Worm (Caenorhabditis elegans): ENCODE results near the gene T06C12.14.

T06C12.14 gene

ce11 chrV:15863042-15863441, 36.8 kb upstream of the T06C12.14 start, which contains the start of gene srh-299:
Gene srh-299, plus strand, starts transcription at chrV:15863342.
- TF ChIP-seq gei-17 (GFP tag; optimal IDR thresholded peaks at IDR 0.05) (no peak), F55B11.4 (tag; optimal IDR thresholded peaks at IDR 0.05; ENCODE audit: borderline replicate concordance, insufficient read depth) (no peak)

ce11 chrV:15865839-15866238, 34.0 kb upstream of the T06C12.14 start, which contains the start of gene srh-293:
Gene srh-293, plus strand, starts transcription at chrV:15866139.
- TF ChIP-seq Y56A3A.18 (GFP tag; IDR thresholded peaks at IDR 0.05) = no peak
- no peak for TF ChIP-seq snpc-4 (GFP tag; optimal IDR thresholded peaks at IDR 0.05)
- no peak for TF ChIP-seq snpc-4 (tag; optimal IDR thresholded peaks at IDR 0.05)
- TF ChIP-seq ets-4 (GFP tag; optimal IDR thresholded peaks at IDR 0.05) = no peak
- no peak for TF ChIP-seq pha-4 (tag; optimal IDR thresholded peaks at IDR 0.05)
- TF ChIP-seq xnd-1 (tag; optimal IDR thresholded peaks at IDR 0.05) = no peak
- TF ChIP-seq ztf-3 (GFP tag; optimal IDR thresholded peaks at IDR 0.05) = no peak
- TF ChIP-seq ztf-22 (GFP tag; optimal IDR thresholded peaks at IDR 0.05) = no peak
- no peak for TF ChIP-seq ama-1 (optimal IDR thresholded peaks at IDR 0.05)
- TF ChIP-seq ama-1 (GFP tag; optimal IDR thresholded peaks at IDR 0.05) = no peak
- no peak for TF ChIP-seq sdz-38 (tag; optimal IDR thresholded peaks at IDR 0.05)
- no peak for TF ChIP-seq somi-1 (GFP tag; optimal IDR thresholded peaks at IDR 0.05)
- no peak for TF ChIP-seq hrde-1 (tag; optimal IDR thresholded peaks at IDR 0.05; ENCODE audit: borderline replicate concordance)
- TF ChIP-seq dpl-1 (GFP tag; optimal IDR thresholded peaks at IDR 0.05) = no peak
- no peak for TF ChIP-seq ceh-40 (GFP tag; IDR thresholded peaks at IDR 0.05)
- no peak for TF ChIP-seq let-607 (tag; optimal IDR thresholded peaks at IDR 0.05)
- TF ChIP-seq atf-7 (tag; optimal IDR thresholded peaks at IDR 0.05) = no peak
- TF ChIP-seq mel-28 (tag; optimal IDR thresholded peaks at IDR 0.05; ENCODE audit: borderline replicate concordance) = no peak
- TF ChIP-seq B0261.1 (tag; optimal IDR thresholded peaks at IDR 0.05) = no peak

- no peak for TF ChIP-seq lin-40 (tag; optimal IDR thresholded peaks at IDR 0.05)
- peak; percentile 78 for TF ChIP-seq lsl-1 (GFP tag; optimal IDR thresholded peaks at IDR 0.05)
Observed at ce11 chrV:15867373-15867772, 32.4 kb upstream of the T06C12.14 start, which contains the start of gene fbxa-197. Gene fbxa-197, plus strand, starts transcription at chrV:15867673.

- TF ChIP-seq B0019.2 (GFP tag; conservative IDR thresholded peaks at IDR 0.05) (no peak), Y95B8A.8 (GFP tag; IDR thresholded peaks at IDR 0.05) (no peak), ztf-28 (GFP tag; IDR thresholded peaks at IDR 0.05) (no peak), cebp-2 (GFP tag; IDR thresholded peaks at IDR 0.05) (no peak), snpc-3.4 (tag; optimal IDR thresholded peaks at IDR 0.05) (no peak), let-526 (GFP tag; IDR thresholded peaks at IDR 0.05) (no peak), ceh-40 (GFP tag; IDR thresholded peaks at IDR 0.05) (no peak), C06A6.2 (GFP tag; conservative IDR thresholded peaks at IDR 0.05) (no peak), lin-35 (GFP tag; optimal IDR thresholded peaks at IDR 0.05) (no peak), dpl-1 (GFP tag; optimal IDR thresholded peaks at IDR 0.05) (no peak), F23B12.7 (tag; optimal IDR thresholded peaks at IDR 0.05; ENCODE audit: insufficient read depth) (no peak), Y56A3A.18 (GFP tag; IDR thresholded peaks at IDR 0.05) (no peak), mcd-1 (GFP tag; IDR thresholded peaks at IDR 0.05) (no peak), F22D6.2 (tag; optimal IDR thresholded peaks at IDR 0.05) (no peak), nfyb-1 (GFP tag; IDR thresholded peaks at IDR 0.05) (no peak), sptf-2 (GFP tag; optimal IDR thresholded peaks at IDR 0.05) (no peak), Y67H2A.10 (GFP tag; conservative IDR thresholded peaks at IDR 0.05) (no peak)
Observed at ce11 chrV:15870356-15870755, 29.4 kb upstream of the T06C12.14 start, which contains the start of gene str-57. Gene str-57, plus strand, starts transcription at chrV:15870656.
